Fruit fly (Drosophila melanogaster) whole organism, pupa: Measurements from ENCODE around the gene CG16789.
A peak's percentile ranks its signal among the peaks of the same experiment; 100 is the strongest.

Source experiments
- CG13204 ChIP-seq: fragments of 200-800 bp; sonication (Bioruptor generic); optimal IDR thresholded peaks from 2 replicates; lab custom pipeline; 2018; ENCODE audit warnings: missing biosample characterization, mild to moderate bottlenecking, missing genetic modification characterization, moderate library complexity
- CG15710 ChIP-seq: fragments of 200-800 bp; sonication (Bioruptor generic); optimal IDR thresholded peaks from 2 replicates; lab custom pipeline; 2018; ENCODE audit warnings: missing biosample characterization, mild to moderate bottlenecking, missing genetic modification characterization, moderate library complexity
- CG17806 ChIP-seq: fragments of 200-800 bp; sonication (Bioruptor generic); optimal IDR thresholded peaks from 2 replicates; lab custom pipeline; 2018; ENCODE audit warnings: missing biosample characterization, mild to moderate bottlenecking, missing genetic modification characterization, moderate library complexity
- Snoo ChIP-seq: fragments of 200-800 bp; sonication (Bioruptor generic); optimal IDR thresholded peaks from 3 replicates; lab custom pipeline; 2017; ENCODE audit warnings: missing biosample characterization, mild to moderate bottlenecking, missing genetic modification characterization, inconsistent platforms

DNA sequence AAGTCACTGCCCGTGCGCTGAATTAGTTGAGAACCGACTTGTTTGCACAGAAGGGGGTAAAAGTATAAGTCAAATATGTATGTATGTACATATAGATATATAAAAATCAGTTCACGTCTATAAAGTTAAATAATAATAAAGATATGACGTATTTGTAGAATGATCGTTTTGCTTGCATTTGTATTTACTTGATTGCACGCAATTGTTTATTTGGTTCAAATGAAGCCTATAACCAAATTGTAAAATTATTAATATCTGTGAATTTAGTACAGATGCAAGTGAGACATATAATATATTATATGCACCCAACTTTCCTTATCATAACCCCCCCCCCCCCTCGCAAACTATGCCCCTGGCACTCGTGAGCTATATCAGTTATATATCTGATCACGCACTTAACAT lies 34.6 kb downstream of the CG16789 start:
- TF ChIP-seq Snoo (tag; lab: Kevin White, UChicago): no peak
- no peak for TF ChIP-seq CG13204 (GFP tag; lab: Kevin White, UChicago)
- peak; percentile 40 for TF ChIP-seq CG15710 (tag; lab: Kevin White, UChicago)
- peak; percentile 45 for TF ChIP-seq CG17806 (tag; lab: Kevin White, UChicago)
